Fruit fly (Drosophila melanogaster) S2 (cell line): ENCODE measurements around the gene CG33493.

ENCODE experiments used
- CG8478 ChIP-seq: fragments of >200 bp; optimal IDR thresholded peaks from 2 replicates; lab custom pipeline; 2018
- CTCF ChIP-seq, 2 experiments: fragments of >200 bp; optimal IDR thresholded peaks; 2 replicates each; lab custom pipeline; 2018

DNA sequence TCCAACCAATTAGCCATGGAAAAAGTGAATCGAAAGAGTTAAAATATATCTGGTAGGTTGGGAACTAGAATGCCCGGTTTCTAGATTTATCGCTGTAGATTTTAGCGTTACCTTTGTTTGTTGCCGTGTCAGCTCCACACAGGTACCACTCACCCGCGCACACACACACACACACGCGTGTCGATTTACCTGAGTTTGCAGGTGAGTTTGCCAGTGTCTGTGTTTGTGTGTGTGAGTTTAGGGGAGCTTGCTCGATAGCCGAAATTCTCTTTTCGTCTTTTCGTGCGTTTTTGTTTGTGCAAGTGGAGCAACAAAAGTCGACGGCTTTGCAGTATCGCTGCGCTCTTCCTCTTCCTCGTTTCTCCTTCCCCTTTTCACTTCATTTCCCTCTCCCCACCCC lies 25.6 kb downstream of the CG33493 start:
- TF ChIP-seq CG8478 (lab: Kevin White, UChicago) (no peak), CTCF (optimal IDR thresholded peaks at IDR 0.05; lab: Kevin White, UChicago) (no peak)
